Worm (Caenorhabditis elegans): ENCODE measurements around the gene C49F5.5.
"Not testable (repeated sequence)": the region's sequence is repeated elsewhere in the genome, so short reads cannot be mapped to it uniquely, and the experiment has no call there.

The C49F5.5 gene

DNA sequence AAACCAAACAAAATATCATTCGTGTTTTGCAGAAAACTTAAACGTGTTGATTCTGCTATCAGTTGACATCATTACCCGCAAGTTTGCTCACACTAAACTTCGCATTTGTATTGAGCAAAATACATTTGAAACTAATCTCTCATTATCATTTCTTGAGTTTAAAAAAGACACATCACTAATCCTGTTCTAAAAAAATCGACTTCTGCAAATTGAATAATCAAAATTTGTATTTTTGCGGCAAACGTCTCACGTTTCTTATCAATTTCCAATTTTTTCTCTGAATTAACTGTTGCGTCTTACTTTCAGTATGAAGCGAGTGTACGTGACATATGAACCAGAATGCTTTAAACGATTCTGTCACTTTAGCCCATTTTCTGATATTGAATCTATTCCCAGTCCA is 26.1 kb upstream of the C49F5.5 start, which contains the start of gene C49F5.8:
TSS of gene C49F5.8 (plus strand) at position 301 of the 400 bp plus-strand sequence.
- TF ChIP-seq nhr-27 (tag; optimal IDR thresholded peaks at IDR 0.05): no peak
- no peak for TF ChIP-seq madf-10 (tag; optimal IDR thresholded peaks at IDR 0.05)
- TF ChIP-seq nhr-80 (tag; optimal IDR thresholded peaks at IDR 0.05): peak; percentile 7
- no peak for TF ChIP-seq nfya-2 (GFP tag; IDR thresholded peaks at IDR 0.05)
- no peak for TF ChIP-seq hlh-12 (tag; optimal IDR thresholded peaks at IDR 0.05)
- no peak for TF ChIP-seq pbrm-1 (GFP tag; IDR thresholded peaks at IDR 0.05)

DNA sequence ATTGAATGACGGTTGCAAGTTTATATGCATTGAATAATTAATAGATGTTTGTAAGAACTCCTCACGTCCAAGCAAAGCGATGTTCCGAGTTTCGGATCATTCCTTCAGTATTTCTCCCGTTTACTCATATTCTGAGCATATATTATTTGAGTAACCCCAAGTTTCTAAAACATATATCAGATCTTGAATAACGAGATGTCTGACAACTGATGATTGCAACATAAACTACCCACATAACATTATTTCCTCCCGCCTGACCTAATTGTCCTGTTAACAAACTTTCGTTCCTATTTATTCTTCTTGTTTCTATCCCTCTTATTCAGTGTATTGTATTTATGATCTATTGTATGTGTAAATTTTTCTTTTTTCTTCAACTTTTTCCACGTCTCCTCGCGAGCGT is 24.9 kb upstream of the C49F5.5 start, which contains the start of gene C49F5.13:
TSS of gene C49F5.13 (plus strand) at position 301 of the 400 bp plus-strand sequence.
- not testable (repeated sequence) for TF ChIP-seq C17E4.6 (GFP tag; IDR thresholded peaks at IDR 0.05); F37B4.10 (GFP tag; IDR thresholded peaks at IDR 0.05); F57C9.4 (tag; optimal IDR thresholded peaks at IDR 0.05)

DNA sequence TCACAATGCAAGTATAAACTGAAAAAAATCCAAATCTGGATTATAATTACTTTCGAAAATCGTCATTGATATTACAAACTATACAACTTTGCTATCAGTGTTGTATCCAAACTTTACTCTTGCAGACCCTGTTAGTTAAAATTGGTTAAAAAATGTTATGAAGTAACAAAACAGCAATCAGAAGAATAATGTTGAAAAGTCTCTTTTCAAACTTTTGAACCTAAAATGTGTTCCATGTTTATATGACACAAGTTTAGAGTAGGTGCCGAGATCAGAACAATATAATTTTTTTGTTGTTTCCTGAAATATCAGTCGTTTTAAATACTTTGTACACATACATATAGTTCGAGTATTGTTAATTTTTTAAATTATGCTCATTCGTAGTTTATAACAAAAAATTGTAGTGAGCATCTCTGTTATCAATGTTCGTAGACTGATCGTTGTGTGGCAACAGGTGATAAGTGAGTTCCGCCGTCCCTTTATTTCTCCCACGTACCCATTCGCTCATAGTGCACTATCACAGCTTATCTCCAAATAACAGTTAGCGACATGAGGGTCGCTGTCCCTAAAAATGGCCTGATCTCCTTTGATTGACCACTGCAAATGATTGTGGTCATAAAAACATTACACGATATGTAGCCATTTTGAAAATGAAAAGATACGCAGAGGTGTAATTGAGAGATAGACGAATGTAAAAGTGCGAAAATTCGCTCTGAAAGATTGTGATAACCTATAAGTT is 23.8 kb upstream of the C49F5.5 start:
- TF ChIP-seq ceh-91 (GFP tag; IDR thresholded peaks at IDR 0.05) (no peak), lsy-27 (tag; optimal IDR thresholded peaks at IDR 0.05; ENCODE audit: borderline replicate concordance, insufficient read depth) (no peak), nfyb-1 (GFP tag; IDR thresholded peaks at IDR 0.05) (no peak), tlf-1 (GFP tag; optimal IDR thresholded peaks at IDR 0.05) (no peak), bed-1 (GFP tag; IDR thresholded peaks at IDR 0.05) (no peak), K11D2.4 (GFP tag; IDR thresholded peaks at IDR 0.05) (no peak), hsf-1 (GFP tag; IDR thresholded peaks at IDR 0.05) (no peak), zim-3 (tag; optimal IDR thresholded peaks at IDR 0.05) (no peak), nhr-80 (tag; optimal IDR thresholded peaks at IDR 0.05) (peak; percentile 94), die-1 (tag; optimal IDR thresholded peaks at IDR 0.05) (no peak), ets-4 (GFP tag; optimal IDR thresholded peaks at IDR 0.05) (no peak), madf-6 (GFP tag; IDR thresholded peaks at IDR 0.05) (no peak), ceh-100 (GFP tag; IDR thresholded peaks at IDR 0.05) (no peak), attf-6 (GFP tag; IDR thresholded peaks at IDR 0.05) (no peak), ztf-22 (GFP tag; optimal IDR thresholded peaks at IDR 0.05) (peak; percentile 68), aptf-3 (GFP tag; IDR thresholded peaks at IDR 0.05) (no peak), somi-1 (GFP tag; optimal IDR thresholded peaks at IDR 0.05) (no peak), Y53F4B.3 (GFP tag; IDR thresholded peaks at IDR 0.05) (no peak), unc-62 (GFP tag; optimal IDR thresholded peaks at IDR 0.05) (no peak), F33H1.4 (GFP tag; IDR thresholded peaks at IDR 0.05) (no peak), ceh-27 (GFP tag; optimal IDR thresholded peaks at IDR 0.05) (no peak), lin-35 (GFP tag; optimal IDR thresholded peaks at IDR 0.05) (no peak), hrde-1 (tag; optimal IDR thresholded peaks at IDR 0.05; ENCODE audit: borderline replicate concordance) (no peak), Y53G8AR.9 (GFP tag; conservative IDR thresholded peaks at IDR 0.05) (peak; percentile 57; the same call in 1 of the 2 replicates), ztf-26 (tag; optimal IDR thresholded peaks at IDR 0.05) (no peak), sptf-2 (GFP tag; optimal IDR thresholded peaks at IDR 0.05) (no peak), madf-10 (tag; optimal IDR thresholded peaks at IDR 0.05) (peak; percentile 9), efl-1 (GFP tag; optimal IDR thresholded peaks at IDR 0.05) (no peak), hlh-12 (tag; optimal IDR thresholded peaks at IDR 0.05) (no peak), F23B12.7 (tag; optimal IDR thresholded peaks at IDR 0.05; ENCODE audit: insufficient read depth) (no peak), K12H6.12 (tag; optimal IDR thresholded peaks at IDR 0.05) (no peak), cebp-2 (GFP tag; IDR thresholded peaks at IDR 0.05) (no peak), egl-44 (GFP tag; IDR thresholded peaks at IDR 0.05) (no peak), T07F8.4 (tag; optimal IDR thresholded peaks at IDR 0.05) (no peak), ceh-40 (GFP tag; IDR thresholded peaks at IDR 0.05) (no peak), madf-8 (GFP tag; conservative IDR thresholded peaks at IDR 0.05) (no peak), unc-130 (GFP tag; optimal IDR thresholded peaks at IDR 0.05) (no peak), attf-5 (GFP tag; optimal IDR thresholded peaks at IDR 0.05) (no peak)
